Worm (Caenorhabditis elegans): Measurements from ENCODE around the gene idpp-9.

idpp-9 gene

ce11 chrX:3925776-3926175 lies 10.1 kb upstream of the idpp-9 start, which contains the start of gene T22B2.1:
T22B2.1 (plus strand) TSS chrX:3926076.
- TF ChIP-seq nhr-77 (tag; optimal IDR thresholded peaks at IDR 0.05) (no peak), isw-1 (GFP tag; IDR thresholded peaks at IDR 0.05) (no peak), nhr-84 (tag; optimal IDR thresholded peaks at IDR 0.05) (no peak), unc-98 (GFP tag; IDR thresholded peaks at IDR 0.05) (no peak), ztf-11 (tag; optimal IDR thresholded peaks at IDR 0.05) (no peak), Y116A8C.19 (tag; optimal IDR thresholded peaks at IDR 0.05; ENCODE audit: borderline replicate concordance) (no peak), ama-1 (optimal IDR thresholded peaks at IDR 0.05) (no peak), lin-14 (GFP tag; optimal IDR thresholded peaks at IDR 0.05) (no peak)

ce11 chrX:3920747-3921146 lies 5.1 kb upstream of the idpp-9 start:
- TF ChIP-seq mdl-1 (tag; optimal IDR thresholded peaks at IDR 0.05) (no peak), swsn-7 (tag; optimal IDR thresholded peaks at IDR 0.05) (no peak), alr-1 (tag; optimal IDR thresholded peaks at IDR 0.05; ENCODE audit: borderline replicate concordance) (no peak), skn-1 (tag; optimal IDR thresholded peaks at IDR 0.05) (no peak), pqm-1 (tag; optimal IDR thresholded peaks at IDR 0.05) (no peak), ztf-4 (tag; optimal IDR thresholded peaks at IDR 0.05) (no peak), elt-2 (tag; optimal IDR thresholded peaks at IDR 0.05) (no peak), ceh-90 (tag; optimal IDR thresholded peaks at IDR 0.05) (no peak), nhr-28 (tag; optimal IDR thresholded peaks at IDR 0.05) (no peak), xbp-1 (tag; optimal IDR thresholded peaks at IDR 0.05) (no peak), fkh-8 (tag; optimal IDR thresholded peaks at IDR 0.05) (no peak), hlh-4 (tag; optimal IDR thresholded peaks at IDR 0.05) (no peak), tlp-1 (tag; optimal IDR thresholded peaks at IDR 0.05) (no peak), hpl-2 (GFP tag; optimal IDR thresholded peaks at IDR 0.05) (no peak), nhr-20 (tag; optimal IDR thresholded peaks at IDR 0.05) (no peak), nhr-76 (tag; optimal IDR thresholded peaks at IDR 0.05) (no peak), lin-35 (GFP tag; optimal IDR thresholded peaks at IDR 0.05) (no peak), lin-15B (tag; optimal IDR thresholded peaks at IDR 0.05) (no peak), lsy-2 (tag; optimal IDR thresholded peaks at IDR 0.05) (no peak), sox-4 (tag; optimal IDR thresholded peaks at IDR 0.05) (no peak)

ce11 chrX:3920101-3920500 lies 4.5 kb upstream of the idpp-9 start, which contains the start of gene T22B2.2:
T22B2.2 (plus strand) TSS chrX:3920401.
- no peak for TF ChIP-seq ceh-88 (GFP tag; IDR thresholded peaks at IDR 0.05)
- TF ChIP-seq zag-1 (tag; optimal IDR thresholded peaks at IDR 0.05), result no peak
- no peak for TF ChIP-seq sptf-1 (tag; optimal IDR thresholded peaks at IDR 0.05)
- no peak for TF ChIP-seq efl-3 (GFP tag; optimal IDR thresholded peaks at IDR 0.05)

ce11 chrX:3919689-3920088 lies 4.0 kb upstream of the idpp-9 start:
- TF ChIP-seq sup-37 (GFP tag; optimal IDR thresholded peaks at IDR 0.05) (no peak), mep-1 (tag; optimal IDR thresholded peaks at IDR 0.05) (no peak)

ce11 chrX:3918182-3918581 lies 2.5 kb upstream of the idpp-9 start:
- TF ChIP-seq lin-13 (GFP tag; optimal IDR thresholded peaks at IDR 0.05) (no peak), ceh-90 (tag; optimal IDR thresholded peaks at IDR 0.05) (no peak), ceh-8 (GFP tag; optimal IDR thresholded peaks at IDR 0.05) (no peak), ceh-63 (GFP tag; optimal IDR thresholded peaks at IDR 0.05) (no peak)
